Fruit fly (Drosophila melanogaster) whole organism, embryonic: Measurements from ENCODE around the gene MCTS1.

ENCODE experiments used
- Ada2b ChIP-seq: fragments of 200-800 bp; sonication (Bioruptor generic); IDR thresholded peaks from 2 replicates; pipeline ENCODE4 v1.3.6; 2022; ENCODE audit warnings: missing biosample characterization, missing genetic modification characterization
- Blimp-1 ChIP-seq: fragments of 200-800 bp; sonication (Bioruptor generic); optimal IDR thresholded peaks from 3 replicates; lab custom pipeline; 2018; ENCODE audit warnings: missing biosample characterization, missing genetic modification characterization, mild to moderate bottlenecking, moderate library complexity, missing genetic modification reagents
- CG12391 ChIP-seq: fragments of 200-800 bp; sonication (Bioruptor generic); optimal IDR thresholded peaks from 3 replicates; lab custom pipeline; 2018; ENCODE audit warnings: missing biosample characterization, mild to moderate bottlenecking, missing genetic modification characterization, moderate library complexity
- CG17361 ChIP-seq: fragments of 200-800 bp; sonication (Bioruptor generic); IDR thresholded peaks from 3 replicates; pipeline ENCODE4 v1.3.6; 2022; ENCODE audit warnings: missing biosample characterization, missing genetic modification characterization
- CG18262 ChIP-seq: fragments of 200-800 bp; optimal IDR thresholded peaks from 3 replicates; lab custom pipeline; 2019; ENCODE audit warnings: missing biosample characterization, mild to moderate bottlenecking, missing genetic modification characterization, moderate library complexity
- CG30431 ChIP-seq: fragments of 200-800 bp; sonication (Bioruptor generic); optimal IDR thresholded peaks from 2 replicates; lab custom pipeline; 2017; ENCODE audit warnings: missing biosample characterization, missing genetic modification characterization
- CG4404 ChIP-seq: fragments of 200-800 bp; sonication (Bioruptor generic); IDR thresholded peaks from 2 replicates; pipeline ENCODE4 v1.3.6; 2022; ENCODE audit warnings: missing biosample characterization, missing genetic modification characterization
- CG4707 ChIP-seq: fragments of 200-800 bp; sonication (Bioruptor generic); optimal IDR thresholded peaks from 2 replicates; lab custom pipeline; 2018; ENCODE audit warnings: missing biosample characterization, mild to moderate bottlenecking, missing genetic modification characterization, moderate library complexity
- CG5953 ChIP-seq: fragments of 200-800 bp; sonication (Bioruptor generic); IDR thresholded peaks from 2 replicates; pipeline ENCODE4 v1.3.6; 2022; ENCODE audit warnings: missing biosample characterization, missing genetic modification characterization
- CG6254 ChIP-seq: fragments of 200-800 bp; sonication (Bioruptor generic); optimal IDR thresholded peaks from 3 replicates; lab custom pipeline; 2017; ENCODE audit warnings: mild to moderate bottlenecking, missing biosample characterization, missing genetic modification reagents, missing genetic modification characterization
- CG6689 ChIP-seq: fragments of 200-800 bp; sonication (Bioruptor generic); IDR thresholded peaks from 2 replicates; pipeline ENCODE4 v1.3.6; 2022; ENCODE audit warnings: missing biosample characterization, missing genetic modification characterization
- CG7372 ChIP-seq: fragments of 200-800 bp; sonication (Bioruptor generic); IDR thresholded peaks from 2 replicates; pipeline ENCODE4 v1.3.6; 2022; ENCODE audit warnings: missing biosample characterization, missing genetic modification characterization
- CG7839 ChIP-seq: fragments of 200-800 bp; sonication (Bioruptor generic); optimal IDR thresholded peaks from 3 replicates; lab custom pipeline; 2018; ENCODE audit warnings: missing biosample characterization, mild to moderate bottlenecking, missing genetic modification characterization, moderate library complexity
- CG8290 ChIP-seq, 3 experiments: fragments of 200-800 bp; sonication (Bioruptor generic); optimal IDR thresholded peaks; 2 replicates each; lab custom pipeline; 2016 to 2019; ENCODE audit warnings: missing biosample characterization in 3 of 3, missing genetic modification characterization in 3 of 3, mild to moderate bottlenecking in 2 of 3, moderate library complexity in 1 of 3
- CG8388 ChIP-seq: fragments of 200-800 bp; sonication (Bioruptor generic); optimal IDR thresholded peaks from 2 replicates; lab custom pipeline; 2019; ENCODE audit warnings: missing biosample characterization, mild to moderate bottlenecking, missing genetic modification characterization, moderate library complexity
- CG8765 ChIP-seq: fragments of 200-800 bp; sonication (Bioruptor generic); IDR thresholded peaks from 2 replicates; pipeline ENCODE4 v1.3.6; 2022; ENCODE audit warnings: missing biosample characterization, missing genetic modification characterization
- Elba2 ChIP-seq: fragments of 200-800 bp; sonication (Bioruptor generic); optimal IDR thresholded peaks from 3 replicates; lab custom pipeline; 2016; ENCODE audit warnings: missing biosample characterization, missing genetic modification characterization
- Gug ChIP-seq: fragments of 200-800 bp; sonication (Bioruptor generic); IDR thresholded peaks from 4 replicates; pipeline ENCODE4 v1.3.6; 2022; ENCODE audit warnings: missing biosample characterization, missing genetic modification characterization
- H2.0 ChIP-seq: fragments of 200-800 bp; sonication (Bioruptor generic); IDR thresholded peaks from 2 replicates; pipeline ENCODE4 v1.3.6; 2022; ENCODE audit warnings: missing biosample characterization, missing genetic modification characterization
- HLH54F ChIP-seq: fragments of 200-800 bp; sonication (Bioruptor generic); optimal IDR thresholded peaks from 3 replicates; lab custom pipeline; 2016; ENCODE audit warnings: missing biosample characterization, missing genetic modification characterization
- Mrtf ChIP-seq: fragments of 200-800 bp; sonication (Bioruptor generic); IDR thresholded peaks from 3 replicates; pipeline ENCODE4 v1.3.6; 2022; ENCODE audit warnings: missing biosample characterization, missing genetic modification characterization
- Oli ChIP-seq: fragments of 200-800 bp; sonication (Bioruptor generic); optimal IDR thresholded peaks from 2 replicates; lab custom pipeline; 2018; ENCODE audit warnings: missing biosample characterization, mild to moderate bottlenecking, missing genetic modification characterization, moderate library complexity
- Ravus ChIP-seq: fragments of 200-800 bp; sonication (Bioruptor generic); IDR thresholded peaks from 2 replicates; pipeline ENCODE4 v1.3.6; 2022; ENCODE audit warnings: missing biosample characterization, missing genetic modification characterization
- Rx ChIP-seq: fragments of 200-800 bp; sonication (Bioruptor generic); IDR thresholded peaks from 2 replicates; pipeline ENCODE4 v1.3.6; 2022; ENCODE audit warnings: missing biosample characterization, missing genetic modification characterization
- Side ChIP-seq: fragments of 200-800 bp; sonication (Bioruptor generic); optimal IDR thresholded peaks from 2 replicates; lab custom pipeline; 2016; ENCODE audit warnings: missing biosample characterization, missing genetic modification characterization
- Sry-β ChIP-seq: fragments of 200-800 bp; sonication (Bioruptor generic); optimal IDR thresholded peaks from 2 replicates; lab custom pipeline; 2018; ENCODE audit warnings: missing biosample characterization, mild to moderate bottlenecking, missing genetic modification characterization, moderate library complexity
- Usf ChIP-seq: fragments of 200-800 bp; sonication (Bioruptor generic); optimal IDR thresholded peaks from 2 replicates; lab custom pipeline; 2017; ENCODE audit warnings: missing genotype, missing biosample characterization, missing genetic modification characterization
- Vsx1 ChIP-seq: fragments of 200-800 bp; sonication (Bioruptor generic); optimal IDR thresholded peaks from 2 replicates; lab custom pipeline; 2017; ENCODE audit warnings: missing biosample characterization, mild to moderate bottlenecking, missing genetic modification characterization, missing genetic modification reagents
- dmrt11E ChIP-seq: fragments of 200-800 bp; sonication (Bioruptor generic); optimal IDR thresholded peaks from 3 replicates; lab custom pipeline; 2018; ENCODE audit warnings: missing biosample characterization, mild to moderate bottlenecking, missing genetic modification characterization, moderate library complexity
- ems ChIP-seq: fragments of 200-800 bp; sonication (Bioruptor generic); optimal IDR thresholded peaks from 3 replicates; lab custom pipeline; 2016; ENCODE audit warnings: missing biosample characterization, missing genetic modification characterization
- exex ChIP-seq: fragments of 200-800 bp; sonication (Bioruptor generic); optimal IDR thresholded peaks from 4 replicates; lab custom pipeline; 2018; ENCODE audit warnings: missing biosample characterization, mild to moderate bottlenecking, missing genetic modification characterization, moderate library complexity
- grau ChIP-seq: fragments of 200-800 bp; optimal IDR thresholded peaks from 3 replicates; lab custom pipeline; 2019; ENCODE audit warnings: missing biosample characterization, mild to moderate bottlenecking, missing genetic modification characterization, moderate library complexity
- ken ChIP-seq: fragments of 200-800 bp; sonication (Bioruptor generic); IDR thresholded peaks from 3 replicates; pipeline ENCODE4 v1.3.6; 2022; ENCODE audit warnings: missing biosample characterization, missing genetic modification characterization
- lola ChIP-seq, 3 experiments: fragments of >200 bp in 2 of 3; fragments of 200-800 bp in 1 of 3; sonication (Bioruptor generic) in 1 of 3; optimal IDR thresholded peaks; 2 replicates each; lab custom pipeline; 2017 to 2019; ENCODE audit warnings: missing biosample characterization in 3 of 3, missing genetic modification characterization in 3 of 3, mild to moderate bottlenecking in 1 of 3, moderate library complexity in 1 of 3
- lov ChIP-seq, 2 experiments: fragments of 200-800 bp in 1 of 2; fragments of >200 bp in 1 of 2; sonication (Bioruptor generic) in 1 of 2; IDR thresholded peaks in 1 of 2; optimal IDR thresholded peaks in 1 of 2; 2 replicates in 1 of 2; 3 replicates in 1 of 2; pipeline versions ENCODE4 v1.3.6 to Lab custom; 2017 to 2022; ENCODE audit warnings: missing biosample characterization in 1 of 2, missing genetic modification characterization in 1 of 2
- peb ChIP-seq: fragments of 200-800 bp; sonication (Bioruptor generic); IDR thresholded peaks from 2 replicates; pipeline ENCODE4 v1.3.6; 2022; ENCODE audit warnings: missing biosample characterization, missing genetic modification characterization
- phol ChIP-seq: fragments of 200-800 bp; sonication (Bioruptor generic); optimal IDR thresholded peaks from 3 replicates; lab custom pipeline; 2018; ENCODE audit warnings: missing biosample characterization, mild to moderate bottlenecking, missing genetic modification characterization, moderate library complexity
- prd ChIP-seq, 3 experiments: fragments of >200 bp in 2 of 3; fragments of 200-800 bp in 1 of 3; sonication (Bioruptor generic) in 1 of 3; optimal IDR thresholded peaks in 2 of 3; IDR thresholded peaks in 1 of 3; 2 replicates in 2 of 3; 3 replicates in 1 of 3; pipeline versions ENCODE4 v1.3.6 to Lab custom; 2017 to 2022; ENCODE audit warnings: missing biosample characterization in 1 of 3, missing genetic modification characterization in 1 of 3
- sc ChIP-seq, 3 experiments: fragments of >200 bp in 2 of 3; fragments of 200-800 bp in 1 of 3; sonication (Bioruptor generic) in 1 of 3; optimal IDR thresholded peaks; 2 replicates in 2 of 3; 3 replicates in 1 of 3; lab custom pipeline; 2017; ENCODE audit warnings: mild to moderate bottlenecking in 1 of 3, missing biosample characterization in 1 of 3, missing genetic modification characterization in 1 of 3, missing genetic modification reagents in 1 of 3
- sens-2 ChIP-seq: fragments of 200-800 bp; sonication (Bioruptor generic); IDR thresholded peaks from 2 replicates; pipeline ENCODE4 v1.3.6; 2022; ENCODE audit warnings: missing biosample characterization, missing genetic modification characterization
- slp2 ChIP-seq: fragments of 200-800 bp; sonication (Bioruptor generic); optimal IDR thresholded peaks from 2 replicates; lab custom pipeline; 2016; ENCODE audit warnings: missing biosample characterization, missing genetic modification characterization
- sug ChIP-seq: fragments of 200-800 bp; optimal IDR thresholded peaks from 2 replicates; lab custom pipeline; 2019; ENCODE audit warnings: missing biosample characterization, mild to moderate bottlenecking, missing genetic modification characterization, moderate library complexity
- tin ChIP-seq: fragments of 200-800 bp; sonication (Bioruptor generic); optimal IDR thresholded peaks from 3 replicates; lab custom pipeline; 2016; ENCODE audit warnings: missing biosample characterization, missing genetic modification characterization
- trem ChIP-seq: fragments of 200-800 bp; optimal IDR thresholded peaks from 3 replicates; lab custom pipeline; 2019; ENCODE audit warnings: missing biosample characterization, mild to moderate bottlenecking, missing genetic modification characterization, moderate library complexity
- unpg ChIP-seq: fragments of 200-800 bp; sonication (Bioruptor generic); optimal IDR thresholded peaks from 3 replicates; lab custom pipeline; 2018; ENCODE audit warnings: missing biosample characterization, mild to moderate bottlenecking, missing genetic modification characterization, moderate library complexity
- wdn ChIP-seq: fragments of 200-800 bp; sonication (Bioruptor generic); IDR thresholded peaks from 2 replicates; pipeline ENCODE4 v1.3.6; 2022; ENCODE audit warnings: missing biosample characterization, missing genetic modification characterization

The MCTS1 gene

DNA sequence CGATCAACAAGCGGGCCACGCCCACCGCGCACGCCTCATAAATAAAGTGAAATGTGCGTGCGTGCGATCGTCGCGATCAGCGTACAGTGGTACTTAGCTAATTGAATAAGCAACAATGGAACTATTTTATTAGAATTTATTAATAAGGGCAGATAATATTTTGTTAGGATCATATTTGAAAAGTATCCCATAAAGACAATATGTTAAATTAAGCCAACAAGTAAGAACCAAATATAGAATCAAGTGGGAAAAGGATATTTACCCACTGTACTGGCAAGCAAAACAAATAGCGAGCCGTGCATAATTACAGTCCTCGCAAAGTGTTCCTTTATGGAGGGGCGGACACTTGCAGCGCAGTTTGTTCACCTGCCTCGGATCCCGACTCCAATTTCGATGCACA is 15.6 kb upstream of the MCTS1 start (continued):
- TF ChIP-seq exex (tag; lab: Kevin White, UChicago) (no peak), CG17361 (0 out of 3 replicates have a peak, but pooled peaks have one; percentile 17), CG6689 (GFP tag; lab: Robert Waterston, UW) (peak; percentile 22; the same call in 1 of the 2 replicates), CG18262 (peak; percentile 26), lola (GFP tag; optimal IDR thresholded peaks at IDR 0.05; lab: Kevin White, UChicago) (peak in 1 of 3 experiments; percentile 25), Elba2 (GFP tag; lab: Kevin White, UChicago) (no peak), grau (tag; lab: Kevin White, UChicago) (peak; percentile 25), dmrt11E (tag; lab: Kevin White, UChicago) (peak; percentile 47)
- TF ChIP-seq, all 482 proteins: peak for 19

DNA sequence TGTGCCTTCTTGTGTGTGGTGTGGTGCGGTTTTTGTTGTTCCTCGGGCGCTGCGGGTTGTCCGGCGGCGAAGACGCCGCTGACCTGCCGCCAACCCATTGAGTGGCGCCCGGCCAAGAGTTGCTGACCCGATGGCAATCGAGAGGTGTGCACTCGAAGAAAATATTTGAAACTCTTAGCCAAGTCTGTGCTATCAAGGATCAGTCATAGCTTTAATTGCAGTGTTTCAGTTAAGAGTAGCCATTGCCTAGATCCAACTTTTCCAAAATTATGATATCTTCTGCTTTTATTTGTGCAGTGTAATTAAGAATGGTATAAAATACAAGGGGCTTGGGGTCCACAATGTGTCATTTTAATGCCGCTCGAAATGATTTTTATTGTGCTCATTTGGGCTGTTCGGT is 13.1 kb upstream of the MCTS1 start:
- TF ChIP-seq sens-2 (GFP tag; lab: Robert Waterston, UW) (no peak), H2.0 (GFP tag; lab: Robert Waterston, UW) (peak; percentile 45), ems (GFP tag; lab: Kevin White, UChicago) (peak; percentile 10), CG7839 (tag; lab: Kevin White, UChicago) (peak; percentile 62), unpg (GFP tag; lab: Kevin White, UChicago) (peak; percentile 64), CG7372 (GFP tag; lab: Robert Waterston, UW) (0 out of 2 replicates have a peak, but pooled peaks have one; percentile 35), CG12391 (tag; lab: Kevin White, UChicago) (peak; percentile 62), phol (peak; percentile 55), HLH54F (peak; percentile 7), CG5953 (GFP tag; lab: Robert Waterston, UW) (no peak), Oli (tag; lab: Kevin White, UChicago) (peak; percentile 58), Usf (GFP tag; lab: Kevin White, UChicago) (peak; percentile 17), Side (no peak), CG30431 (GFP tag; lab: Kevin White, UChicago) (peak; percentile 48), CG8290 (GFP tag; optimal IDR thresholded peaks at IDR 0.05; lab: Kevin White, UChicago) (no peak), CG8290 (tag; optimal IDR thresholded peaks at IDR 0.05; lab: Kevin White, UChicago) (no peak), sug (tag; lab: Kevin White, UChicago) (no peak), slp2 (peak; percentile 9), ken (GFP tag; lab: Robert Waterston, UW) (0 out of 3 replicates have a peak, but pooled peaks have one; percentile 17), lov (optimal IDR thresholded peaks at IDR 0.05; lab: Kevin White, UChicago) (no peak), lov (GFP tag; IDR thresholded peaks at IDR 0.05; lab: Robert Waterston, UW) (peak; percentile 68; the same call in 2 of the 3 replicates), CG6254 (GFP tag; lab: Kevin White, UChicago) (peak; percentile 50), Mrtf (GFP tag; lab: Robert Waterston, UW) (0 out of 3 replicates have a peak, but pooled peaks have one; percentile 5), peb (GFP tag; lab: Robert Waterston, UW) (peak; percentile 25; the same call in 1 of the 2 replicates), CG8765 (GFP tag; lab: Robert Waterston, UW) (0 out of 2 replicates have a peak, but pooled peaks have one; percentile 20), Vsx1 (GFP tag; lab: Kevin White, UChicago) (no peak), trem (peak; percentile 42), Rx (peak; percentile 40), Gug (GFP tag; lab: Robert Waterston, UW) (peak; percentile 42; the same call in 2 of the 4 replicates), sc (optimal IDR thresholded peaks at IDR 0.05; lab: Kevin White, UChicago) (no peak), sc (GFP tag; optimal IDR thresholded peaks at IDR 0.05; lab: Kevin White, UChicago) (peak; percentile 47), Ada2b (GFP tag; lab: Robert Waterston, UW) (no peak), Sry-β (GFP tag; lab: Kevin White, UChicago) (no peak), tin (GFP tag; lab: Kevin White, UChicago) (peak; percentile 53), CG4707 (GFP tag; lab: Kevin White, UChicago) (no peak), Blimp-1 (peak; percentile 26), CG8388 (GFP tag; lab: Kevin White, UChicago) (peak; percentile 43), wdn (GFP tag; lab: Robert Waterston, UW) (no peak), Ravus (GFP tag; lab: Robert Waterston, UW) (no peak), CG4404 (GFP tag; lab: Robert Waterston, UW) (peak; percentile 47; the same call in 1 of the 2 replicates), prd (optimal IDR thresholded peaks at IDR 0.05; lab: Kevin White, UChicago) (no peak), prd (GFP tag; IDR thresholded peaks at IDR 0.05; lab: Robert Waterston, UW) (peak; percentile 56; the same call in 2 of the 3 replicates), exex (tag; lab: Kevin White, UChicago) (no peak)
